Worm (Caenorhabditis elegans) whole organism, L3 larva: Measurements from ENCODE around the gene hot-4.

ENCODE experiments used
- ama-1 ChIP-seq: fragments of 150-350 bp; optimal IDR thresholded peaks from 2 replicates; lab custom pipeline; 2018
- ceh-28 ChIP-seq: fragments of 150-350 bp; optimal IDR thresholded peaks from 2 replicates; lab custom pipeline; 2014; ENCODE audit warnings: missing biosample characterization, missing genetic modification reagents, missing genetic modification characterization
- daf-12 ChIP-seq: fragments of 150-350 bp; optimal IDR thresholded peaks from 2 replicates; lab custom pipeline; 2014; ENCODE audit warnings: missing biosample characterization, missing genetic modification reagents, missing genetic modification characterization
- egl-27 ChIP-seq: sonication (generic microtip); optimal IDR thresholded peaks from 4 replicates; lab custom pipeline; 2017; ENCODE audit warnings: missing biosample characterization, missing genetic modification reagents, missing genetic modification characterization
- elt-2 ChIP-seq: sonication (generic microtip); optimal IDR thresholded peaks from 2 replicates; lab custom pipeline; 2016; ENCODE audit warnings: missing genetic modification reagents, mild to moderate bottlenecking, missing genetic modification characterization, missing compliant biosample characterization
- elt-3 ChIP-seq, 3 experiments: fragments of 150-350 bp in 1 of 3; sonication (generic microtip) in 2 of 3; optimal IDR thresholded peaks; 2 replicates in 2 of 3; 4 replicates in 1 of 3; lab custom pipeline; 2014 to 2017; ENCODE audit warnings: missing biosample characterization in 3 of 3, missing genetic modification characterization in 3 of 3
- eor-1 ChIP-seq, 2 experiments: fragments of 150-350 bp; optimal IDR thresholded peaks; 2 replicates each; lab custom pipeline; 2014 to 2018; ENCODE audit warnings: missing biosample characterization in 2 of 2, missing genetic modification characterization in 2 of 2
- fkh-2 ChIP-seq: fragments of 150-350 bp; optimal IDR thresholded peaks from 2 replicates; lab custom pipeline; 2014; ENCODE audit warnings: missing biosample characterization, missing genetic modification reagents, missing genetic modification characterization
- hmg-11 ChIP-seq: sonication (generic microtip); optimal IDR thresholded peaks from 2 replicates; lab custom pipeline; 2016; ENCODE audit warnings: missing genetic modification characterization, missing compliant biosample characterization
- jun-1 ChIP-seq: fragments of 150-350 bp; optimal IDR thresholded peaks from 2 replicates; lab custom pipeline; 2014; ENCODE audit warnings: missing biosample characterization, missing genetic modification reagents, missing genetic modification characterization
- lin-39 ChIP-seq: fragments of 150-350 bp; optimal IDR thresholded peaks from 2 replicates; lab custom pipeline; 2018; ENCODE audit warnings: missing biosample characterization, missing genetic modification reagents, missing genetic modification characterization
- lsy-12 ChIP-seq: sonication (generic microtip); optimal IDR thresholded peaks from 2 replicates; lab custom pipeline; 2016; ENCODE audit warnings: mild to moderate bottlenecking, missing genetic modification characterization, missing compliant biosample characterization
- mdl-1 ChIP-seq: fragments of 150-350 bp; optimal IDR thresholded peaks from 2 replicates; lab custom pipeline; 2014; ENCODE audit warnings: missing biosample characterization, missing genetic modification characterization
- mml-1 ChIP-seq: fragments of 150-350 bp; sonication (generic microtip); optimal IDR thresholded peaks from 3 replicates; lab custom pipeline; 2014; ENCODE audit warnings: missing biosample characterization, missing genetic modification characterization
- nfya-1 ChIP-seq: sonication (generic microtip); optimal IDR thresholded peaks from 2 replicates; lab custom pipeline; 2017; ENCODE audit warnings: missing genetic modification characterization, mild to moderate bottlenecking, missing compliant biosample characterization, antibody characterized with exemption, moderate library complexity; ENCODE audit not compliant: insufficient read depth
- nhr-11 ChIP-seq: fragments of 150-350 bp; optimal IDR thresholded peaks from 2 replicates; lab custom pipeline; 2014; ENCODE audit warnings: missing biosample characterization, missing genetic modification characterization
- nhr-237 ChIP-seq: fragments of 150-350 bp; optimal IDR thresholded peaks from 2 replicates; lab custom pipeline; 2014; ENCODE audit warnings: missing biosample characterization, missing genetic modification characterization
- nhr-28 ChIP-seq: fragments of 150-350 bp; optimal IDR thresholded peaks from 2 replicates; lab custom pipeline; 2014; ENCODE audit warnings: missing biosample characterization, missing genetic modification characterization
- nhr-77 ChIP-seq: fragments of 150-350 bp; optimal IDR thresholded peaks from 2 replicates; lab custom pipeline; 2014; ENCODE audit warnings: missing biosample characterization, missing genetic modification characterization
- pha-4 ChIP-seq: fragments of 150-350 bp; optimal IDR thresholded peaks from 2 replicates; lab custom pipeline; 2014; ENCODE audit warnings: missing biosample characterization, missing genetic modification reagents, missing genetic modification characterization
- pqm-1 ChIP-seq: fragments of 150-350 bp; optimal IDR thresholded peaks from 2 replicates; lab custom pipeline; 2017; ENCODE audit warnings: missing biosample characterization, missing genetic modification characterization, inconsistent platforms
- sea-2 ChIP-seq: fragments of 150-350 bp; sonication (generic microtip); optimal IDR thresholded peaks from 4 replicates; lab custom pipeline; 2014; ENCODE audit warnings: missing biosample characterization, missing genetic modification reagents, missing genetic modification characterization
- skn-1 ChIP-seq: fragments of 150-350 bp; optimal IDR thresholded peaks from 2 replicates; lab custom pipeline; 2014; ENCODE audit warnings: missing biosample characterization, missing genetic modification characterization
- tbx-2 ChIP-seq: sonication (generic microtip); optimal IDR thresholded peaks from 2 replicates; lab custom pipeline; 2016; ENCODE audit warnings: mild to moderate bottlenecking, missing genetic modification characterization, missing compliant biosample characterization
- zag-1 ChIP-seq: fragments of 150-350 bp; optimal IDR thresholded peaks from 2 replicates; lab custom pipeline; 2014; ENCODE audit warnings: missing biosample characterization, missing genetic modification characterization
- ztf-11 ChIP-seq: fragments of 150-350 bp; optimal IDR thresholded peaks from 2 replicates; lab custom pipeline; 2014; ENCODE audit warnings: missing biosample characterization, missing genetic modification characterization
- ztf-4 ChIP-seq: fragments of 150-350 bp; optimal IDR thresholded peaks from 2 replicates; lab custom pipeline; 2014; ENCODE audit warnings: missing biosample characterization, missing genetic modification characterization

Gene hot-4

DNA sequence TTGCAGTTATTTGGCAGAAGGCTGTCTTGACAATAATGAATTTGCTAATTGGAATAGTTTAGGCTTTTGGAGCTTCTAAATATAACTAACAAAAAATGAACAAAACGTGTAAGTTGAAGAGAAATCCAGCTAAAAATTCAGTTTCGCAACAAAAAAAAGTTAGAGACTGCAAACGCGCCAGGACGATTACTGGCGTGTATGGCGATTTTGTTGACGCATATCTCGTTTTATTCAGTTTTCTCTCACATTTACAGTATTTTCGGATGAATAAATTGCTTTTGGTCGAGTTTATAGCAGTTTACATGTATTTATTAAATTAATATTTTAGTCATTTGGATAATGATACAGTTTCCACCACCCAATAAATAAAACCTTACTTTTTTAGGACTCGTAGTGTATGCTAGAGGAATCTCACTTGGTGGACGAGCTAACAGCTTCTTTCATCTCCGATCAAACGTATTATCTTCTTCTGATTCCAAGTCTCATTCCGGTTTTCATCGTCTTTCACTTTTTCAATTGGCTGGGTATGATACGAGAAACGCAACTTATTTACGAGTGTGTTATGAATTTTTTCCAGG is 44.1 kb upstream of the hot-4 start, which contains the start of the genes abcf-3 and F42A10.5 (continued):
- no peak for TF ChIP-seq nhr-28 (tag; lab: Kevin White, UChicago)

DNA sequence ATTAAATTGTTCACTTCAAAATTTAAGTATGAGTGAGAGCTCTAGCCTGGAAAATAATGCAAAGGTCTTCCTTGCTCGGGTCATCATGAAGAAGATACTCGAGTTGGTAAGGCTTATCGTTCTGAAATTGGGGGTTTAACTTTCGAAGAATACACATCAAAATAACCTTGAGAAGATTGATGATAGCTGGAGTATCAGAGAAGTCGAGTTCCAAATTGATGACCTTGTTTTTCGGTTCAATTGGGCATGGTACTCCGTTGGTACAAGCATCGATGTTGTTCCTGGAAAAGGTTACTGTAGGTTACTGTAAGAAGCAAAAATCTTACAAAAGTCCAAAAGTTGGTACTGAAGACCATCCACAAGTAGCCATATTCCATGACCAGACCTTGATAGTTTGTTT is 41.0 kb upstream of the hot-4 start:
- TF ChIP-seq pha-4 (tag; lab: Kevin White, UChicago) (no peak), mdl-1 (no peak), tbx-2 (tag; lab: Kevin White, UChicago) (no peak), egl-27 (no peak), nfya-1 (tag; lab: Kevin White, UChicago) (no peak), eor-1 (tag; optimal IDR thresholded peaks at IDR 0.05; lab: Kevin White, UChicago) (no peak), sea-2 (no peak), ama-1 (lab: Kevin White, UChicago) (no peak), mml-1 (tag; lab: Kevin White, UChicago) (no peak), elt-3 (tag; optimal IDR thresholded peaks at IDR 0.05; lab: Kevin White, UChicago) (no peak), nhr-237 (tag; lab: Kevin White, UChicago) (no peak), fkh-2 (tag; lab: Kevin White, UChicago) (no peak), ztf-11 (no peak), lsy-12 (tag; lab: Kevin White, UChicago) (no peak), zag-1 (tag; lab: Kevin White, UChicago) (no peak), ceh-28 (no peak), hmg-11 (tag; lab: Kevin White, UChicago) (no peak)

DNA sequence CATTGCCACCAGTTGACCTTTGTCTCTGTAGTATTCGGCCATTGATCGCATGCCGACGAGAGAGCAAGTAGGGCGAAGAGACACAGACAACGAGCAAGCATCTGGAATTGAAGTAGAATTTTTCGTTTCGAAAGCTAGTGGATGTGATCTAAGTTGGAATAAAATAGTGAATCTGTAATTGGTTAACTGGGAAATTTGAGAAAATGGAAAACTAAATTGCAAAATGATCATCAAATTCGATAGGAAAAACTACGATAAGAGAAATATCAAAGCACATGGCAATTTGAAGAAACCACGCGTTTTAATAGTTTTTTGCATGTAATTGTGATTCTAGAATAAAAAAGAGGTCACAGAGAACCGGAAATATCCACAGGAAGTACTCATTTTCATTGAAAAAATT is 40.5 kb upstream of the hot-4 start, which contains the start of gene F42A10.6:
Gene F42A10.6, minus strand, starts transcription at position 101 of the 400 bp plus-strand sequence.
- TF ChIP-seq mml-1 (tag; lab: Kevin White, UChicago) (no peak), elt-2 (peak; percentile 27)

DNA sequence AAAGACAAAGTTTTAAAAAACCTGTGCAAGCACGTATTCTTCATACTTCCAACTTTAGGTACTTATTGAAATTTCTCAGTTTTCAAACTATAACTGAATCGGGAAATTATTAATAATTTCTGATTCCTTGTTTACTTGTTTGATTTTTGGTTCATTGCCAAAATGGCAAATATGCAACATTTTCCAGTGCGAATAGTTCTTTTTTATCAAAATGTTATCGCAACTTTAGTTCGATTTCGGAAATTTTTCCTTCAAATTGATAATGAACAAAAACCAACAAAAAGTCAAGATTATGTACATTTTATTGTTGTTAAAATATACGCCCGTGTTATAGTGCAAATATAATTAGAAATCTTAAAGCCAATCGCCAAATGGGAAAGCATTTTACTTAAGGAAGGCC is 39.6 kb upstream of the hot-4 start:
- TF ChIP-seq nhr-77 (no peak), elt-2 (peak; percentile 55), pha-4 (tag; lab: Kevin White, UChicago) (peak; percentile 56)

DNA sequence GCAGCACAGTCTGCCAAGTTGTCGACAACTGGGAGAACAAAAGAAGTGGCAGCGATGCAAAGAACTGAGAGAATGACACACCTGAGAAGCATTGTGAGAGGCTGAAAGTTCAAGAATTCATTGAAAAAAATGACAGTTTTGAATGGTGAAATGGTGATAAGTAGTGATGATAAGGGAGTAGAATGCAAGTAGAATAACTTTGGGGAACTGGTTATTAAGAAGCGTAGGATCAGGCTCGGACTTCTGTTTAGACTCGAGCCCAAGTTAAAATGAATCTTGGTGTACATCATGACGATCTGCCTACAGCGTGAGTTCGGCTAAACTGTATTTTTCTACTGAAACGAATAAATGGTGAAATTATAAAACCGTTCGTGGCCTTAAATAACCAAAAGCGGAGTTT is 38.6 kb upstream of the hot-4 start, which contains the start of gene F42A10.7:
Gene F42A10.7, minus strand, starts transcription at position 101 of the 400 bp plus-strand sequence.
- TF ChIP-seq eor-1 (tag; optimal IDR thresholded peaks at IDR 0.05; lab: Kevin White, UChicago) (no peak), ama-1 (lab: Kevin White, UChicago) (no peak)
- TF ChIP-seq, all 47 proteins: peak for 0

DNA sequence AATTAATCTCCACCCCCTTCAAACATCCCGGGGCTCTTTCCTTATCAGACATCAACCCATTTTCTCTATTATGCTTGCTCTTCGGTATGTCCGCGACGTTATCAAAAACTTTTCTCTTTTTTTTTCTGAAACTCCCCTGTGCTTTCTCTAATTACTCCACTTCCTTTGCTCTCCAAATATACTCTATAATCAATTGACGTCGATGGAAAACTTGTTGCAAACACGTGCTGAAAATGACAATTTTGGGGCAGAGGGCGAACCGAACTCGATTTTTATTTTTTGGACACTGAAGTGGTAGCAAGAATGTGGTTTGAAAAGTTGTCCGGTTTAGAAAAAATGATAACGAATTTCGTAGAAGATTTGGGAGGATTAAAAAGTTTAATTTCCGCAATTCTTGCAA is 38.2 kb upstream of the hot-4 start:
- TF ChIP-seq pha-4 (tag; lab: Kevin White, UChicago) = peak; percentile 62
- TF ChIP-seq mdl-1 = peak; percentile 9
- TF ChIP-seq pqm-1 (tag; lab: Kevin White, UChicago) = peak; percentile 95
- TF ChIP-seq elt-2 = peak; percentile 96
- peak; percentile 69 for TF ChIP-seq jun-1 (tag; lab: Kevin White, UChicago)
- no peak for TF ChIP-seq eor-1 (tag; optimal IDR thresholded peaks at IDR 0.05; lab: Kevin White, UChicago)
- TF ChIP-seq, all 47 proteins: peak for 5

DNA sequence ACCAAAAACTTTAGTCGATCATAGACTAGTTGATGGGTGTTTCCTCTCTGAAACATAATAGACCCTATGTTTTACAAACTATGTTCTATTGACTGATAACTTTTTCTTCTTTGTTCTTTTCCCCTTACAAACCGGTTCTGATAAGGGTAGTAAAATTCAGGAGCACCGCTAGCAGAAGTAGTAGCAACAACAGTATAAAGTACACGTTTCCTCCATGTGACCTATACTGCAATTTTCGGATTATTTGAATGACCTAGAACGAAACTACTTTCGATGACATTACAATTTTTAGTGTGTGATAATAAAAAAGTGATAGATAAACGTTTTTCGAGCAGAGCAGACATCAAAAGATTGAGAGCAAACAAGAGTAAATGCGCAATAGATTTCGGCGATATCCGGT is 36.9 kb upstream of the hot-4 start:
- TF ChIP-seq skn-1 (tag; lab: Kevin White, UChicago) (peak; percentile 66), hmg-11 (tag; lab: Kevin White, UChicago) (no peak), ztf-4 (no peak), pqm-1 (tag; lab: Kevin White, UChicago) (peak; percentile 87), nhr-11 (tag; lab: Kevin White, UChicago) (no peak), daf-12 (tag; lab: Kevin White, UChicago) (no peak), elt-2 (peak; percentile 96), lin-39 (no peak), nhr-237 (tag; lab: Kevin White, UChicago) (no peak), pha-4 (tag; lab: Kevin White, UChicago) (peak; percentile 55), jun-1 (tag; lab: Kevin White, UChicago) (peak; percentile 51), nhr-28 (tag; lab: Kevin White, UChicago) (no peak)
